Fruit fly (Drosophila melanogaster): Measurements from ENCODE around the gene CG4558.

dm6 chrX:6871746-6872145 is 22.2 kb downstream of the CG4558 start:
- TF ChIP-seq vvl (GFP tag; IDR thresholded peaks at IDR 0.05) = no peak
- TF ChIP-seq CG12104 (GFP tag; optimal IDR thresholded peaks at IDR 0.05) = no peak
- TF ChIP-seq ato (GFP tag; IDR thresholded peaks at IDR 0.05; ENCODE audit: partially characterized antibody) = no peak
- no peak for TF ChIP-seq sens-2 (GFP tag; IDR thresholded peaks at IDR 0.05)
- no peak for TF ChIP-seq CG34376 (GFP tag; optimal IDR thresholded peaks at IDR 0.05)
- TF ChIP-seq tup (GFP tag; optimal IDR thresholded peaks at IDR 0.05) = no peak
- TF ChIP-seq h (optimal IDR thresholded peaks at IDR 0.05) = no peak
- no peak for TF ChIP-seq ftz-f1 (GFP tag; optimal IDR thresholded peaks at IDR 0.05)
- no peak for TF ChIP-seq CG16863 (GFP tag; optimal IDR thresholded peaks at IDR 0.05)
- no peak for TF ChIP-seq tin (GFP tag; optimal IDR thresholded peaks at IDR 0.05)
- TF ChIP-seq cg (GFP tag; optimal IDR thresholded peaks at IDR 0.05) = peak; percentile 56
- no peak for TF ChIP-seq unpg (GFP tag; optimal IDR thresholded peaks at IDR 0.05)

Data from whole organism, embryonic.